Worm (Caenorhabditis elegans): Measurements from ENCODE around the gene T26C5.3.

Gene T26C5.3

ce11 chrII:9284358-9285170 lies 48.2 kb downstream of the T26C5.3 start:
- no peak for TF ChIP-seq unc-62 (GFP tag; optimal IDR thresholded peaks at IDR 0.05)

DNA sequence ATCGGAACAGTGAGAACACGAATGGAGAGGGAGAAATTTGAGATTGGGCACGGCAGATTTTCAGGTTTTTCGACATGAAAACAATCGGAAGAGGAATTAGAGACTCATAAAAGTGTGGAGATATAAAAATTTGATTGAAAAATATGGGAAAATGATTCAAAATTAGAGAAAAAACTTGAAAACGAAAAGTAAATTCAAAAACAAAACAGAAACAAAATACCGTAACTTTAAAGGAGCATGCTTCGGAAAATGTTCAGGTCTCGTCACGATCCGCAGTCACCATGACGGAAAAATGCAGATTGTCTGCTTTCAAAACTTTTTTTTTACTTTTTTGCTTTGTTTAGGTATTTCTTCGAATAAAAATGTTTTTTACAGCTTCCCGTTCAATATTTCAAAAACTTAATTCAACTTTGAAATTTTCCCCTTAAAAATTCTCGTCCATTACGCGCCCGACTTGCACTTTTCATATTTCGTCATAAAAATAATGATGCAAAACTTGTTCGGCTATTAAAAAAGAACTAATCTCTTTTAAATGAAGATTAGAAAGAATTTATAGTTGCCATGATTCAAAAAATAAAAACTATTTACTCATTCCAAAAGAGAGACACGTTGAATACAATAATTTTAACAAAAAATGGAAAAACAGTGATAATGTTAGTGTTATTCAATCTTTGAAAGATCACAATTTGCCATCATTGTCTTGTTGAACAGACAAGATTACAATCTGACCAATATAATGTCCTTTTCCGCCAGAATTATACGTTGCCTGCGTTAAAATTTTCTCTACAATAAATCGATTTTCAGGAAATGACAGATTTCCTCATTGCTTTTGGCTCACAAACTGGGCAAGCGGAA lies 49.0 kb downstream of the T26C5.3 start, which contains the start of gene mtrr-1:
mtrr-1 (plus strand) TSS at position 805 of the 855 bp plus-strand sequence.
- no peak for TF ChIP-seq unc-62 (GFP tag; optimal IDR thresholded peaks at IDR 0.05)

- TF ChIP-seq unc-62 (GFP tag; optimal IDR thresholded peaks at IDR 0.05) = no peak
These were observed 52.7 kb downstream of the T26C5.3 start for ce11 chrII:9289127-9289526.

DNA sequence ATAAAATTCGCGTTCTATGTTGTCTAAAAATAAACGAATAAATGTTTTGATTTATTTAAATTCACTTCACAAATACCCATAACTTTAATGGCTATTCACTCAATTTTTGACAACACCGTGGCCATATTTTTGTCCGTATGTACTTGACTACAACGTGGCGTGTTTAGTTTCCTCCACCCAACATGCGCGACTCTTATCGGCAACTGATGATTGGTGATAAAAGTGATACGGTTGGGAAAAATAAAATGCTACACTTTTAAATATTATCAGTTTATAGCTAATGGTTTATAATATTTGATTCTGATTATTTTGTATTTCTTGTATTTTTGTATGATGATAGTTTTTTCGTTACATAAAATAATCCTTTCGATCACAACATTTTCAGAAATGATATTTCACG lies 55.2 kb downstream of the T26C5.3 start, which contains the start of gene acs-7:
acs-7 (plus strand) TSS at position 386 of the 400 bp plus-strand sequence.
- no peak for TF ChIP-seq unc-62 (GFP tag; optimal IDR thresholded peaks at IDR 0.05)

DNA sequence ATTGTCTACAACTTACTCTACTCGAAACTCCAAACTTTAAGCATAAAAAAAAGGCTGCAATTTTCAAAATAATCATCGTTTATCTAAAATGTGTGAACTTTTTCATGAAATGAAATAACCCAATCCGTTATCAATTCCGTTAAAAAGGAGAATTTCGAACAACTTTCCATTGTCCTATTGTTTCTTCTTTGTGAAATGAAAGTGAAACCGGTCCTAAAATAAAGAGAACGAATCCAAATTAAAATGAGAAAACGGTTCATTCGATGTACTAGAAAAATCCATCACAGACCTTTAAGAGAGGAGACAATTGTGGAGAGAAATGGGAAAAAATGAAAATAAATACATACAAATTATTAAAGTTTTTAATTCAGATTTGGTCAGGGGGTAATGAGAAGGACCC lies 59.3 kb downstream of the T26C5.3 start, which contains the start of gene C01G6.9:
C01G6.9 (minus strand) TSS at position 141 of the 400 bp plus-strand sequence.
- TF ChIP-seq unc-62 (GFP tag; optimal IDR thresholded peaks at IDR 0.05) = no peak
